Worm (Caenorhabditis elegans): Measurements from ENCODE around the gene nhr-39.

The nhr-39 gene

ce11 chrV:9346804-9347203 is 43.7 kb downstream of the nhr-39 start, which contains the start of the genes K07B1.7 and try-5:
Gene K07B1.7 (minus strand): TSS chrV:9346962.
Gene try-5 (plus strand): TSS chrV:9347044.
- TF ChIP-seq flt-1 (GFP tag; IDR thresholded peaks at IDR 0.05), result no peak
- TF ChIP-seq F13C5.2 (tag; optimal IDR thresholded peaks at IDR 0.05), result no peak
- TF ChIP-seq ceh-13 (GFP tag; optimal IDR thresholded peaks at IDR 0.05), result no peak
- no peak for TF ChIP-seq hnd-1 (tag; optimal IDR thresholded peaks at IDR 0.05)
- no peak for TF ChIP-seq pes-1 (GFP tag; IDR thresholded peaks at IDR 0.05)
- no peak for TF ChIP-seq sea-1 (GFP tag; conservative IDR thresholded peaks at IDR 0.05)
- no peak for TF ChIP-seq scrt-1 (GFP tag; IDR thresholded peaks at IDR 0.05)
- no peak for TF ChIP-seq ets-7 (tag; optimal IDR thresholded peaks at IDR 0.05)
- TF ChIP-seq ama-1 (optimal IDR thresholded peaks at IDR 0.05), result no peak
- TF ChIP-seq tra-4 (tag; optimal IDR thresholded peaks at IDR 0.05), result no peak
- no peak for TF ChIP-seq tbx-11 (GFP tag; IDR thresholded peaks at IDR 0.05)
- no peak for TF ChIP-seq ceh-36 (tag; optimal IDR thresholded peaks at IDR 0.05)
- TF ChIP-seq tbx-37 (GFP tag; conservative IDR thresholded peaks at IDR 0.05), result no peak

DNA sequence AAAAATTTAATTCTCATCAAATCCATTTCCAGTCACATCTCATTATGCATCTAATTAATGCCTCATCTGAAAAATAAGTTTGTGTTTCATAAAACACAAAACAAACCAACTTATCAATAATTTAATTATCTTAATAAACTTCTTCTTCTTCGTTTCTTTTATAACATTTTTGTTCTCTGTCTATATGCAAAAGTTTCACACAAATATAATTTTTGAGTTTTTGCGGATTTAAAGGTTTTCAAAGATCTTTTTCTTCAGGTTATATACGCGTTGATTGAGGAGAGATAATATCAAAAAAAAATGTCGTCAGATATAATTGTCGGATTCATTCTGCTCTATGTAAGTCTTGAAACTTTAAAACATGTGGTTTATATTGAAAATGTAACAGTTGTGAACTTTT is 46.6 kb downstream of the nhr-39 start, which contains the start of gene srx-47:
Gene srx-47 (plus strand): TSS at position 301 of the 400 bp plus-strand sequence.
- TF ChIP-seq aly-1 (tag; optimal IDR thresholded peaks at IDR 0.05) (no peak), sea-1 (GFP tag; conservative IDR thresholded peaks at IDR 0.05) (no peak), ceh-13 (GFP tag; optimal IDR thresholded peaks at IDR 0.05) (no peak), tra-4 (tag; optimal IDR thresholded peaks at IDR 0.05) (no peak), ets-7 (tag; optimal IDR thresholded peaks at IDR 0.05) (no peak), ama-1 (optimal IDR thresholded peaks at IDR 0.05) (no peak), F13C5.2 (tag; optimal IDR thresholded peaks at IDR 0.05) (no peak), ceh-36 (tag; optimal IDR thresholded peaks at IDR 0.05) (no peak), scrt-1 (GFP tag; IDR thresholded peaks at IDR 0.05) (no peak), tbx-37 (GFP tag; conservative IDR thresholded peaks at IDR 0.05) (no peak), tbx-11 (GFP tag; IDR thresholded peaks at IDR 0.05) (no peak), flt-1 (GFP tag; IDR thresholded peaks at IDR 0.05) (no peak), hmbx-1 (tag; optimal IDR thresholded peaks at IDR 0.05) (no peak)

ce11 chrV:9352947-9353346 is 49.8 kb downstream of the nhr-39 start, which contains the start of gene srx-46:
Gene srx-46 (plus strand): TSS chrV:9353247.
- TF ChIP-seq sea-1 (GFP tag; conservative IDR thresholded peaks at IDR 0.05), result no peak

Measured in whole organism, early embryonic.